Worm (Caenorhabditis elegans): ENCODE results near the gene dlc-3.

Gene dlc-3

ce11 chrIV:16399776-16400368 is 32.2 kb upstream of the dlc-3 start, which contains the start of gene Y65A5A.1 (continued):
- TF ChIP-seq pha-4 (GFP tag; IDR thresholded peaks at IDR 0.05), result peak; percentile 73; the same call in 1 of the 2 replicates
- no peak for TF ChIP-seq pha-4 (tag; optimal IDR thresholded peaks at IDR 0.05)
- peak; percentile 36 to 79; a peak in 1 of 4 replicates for TF ChIP-seq madf-5 (GFP tag; IDR thresholded peaks at IDR 0.05)
- peak; percentile 79 for TF ChIP-seq lin-38 (GFP tag; IDR thresholded peaks at IDR 0.05)
- TF ChIP-seq daf-19 (GFP tag; conservative IDR thresholded peaks at IDR 0.05), result no peak
- no peak for TF ChIP-seq aly-2 (tag; optimal IDR thresholded peaks at IDR 0.05)
- TF ChIP-seq daf-16 (GFP tag; optimal IDR thresholded peaks at IDR 0.05), result peak in 1 of 2 experiments; percentile 76
- peak; percentile 49 for TF ChIP-seq daf-16 (tag; optimal IDR thresholded peaks at IDR 0.05)
- TF ChIP-seq nhr-6 (tag; optimal IDR thresholded peaks at IDR 0.05), result no peak
- no peak for TF ChIP-seq mdt-29 (GFP tag; IDR thresholded peaks at IDR 0.05)
- TF ChIP-seq snpc-1.2 (GFP tag; IDR thresholded peaks at IDR 0.05), result peak; percentile 96
- no peak for TF ChIP-seq D1046.2 (GFP tag; IDR thresholded peaks at IDR 0.05)
- TF ChIP-seq ama-1 (optimal IDR thresholded peaks at IDR 0.05), result no peak
- TF ChIP-seq ztf-7 (tag; optimal IDR thresholded peaks at IDR 0.05), result no peak
- no peak for TF ChIP-seq F44E2.7 (GFP tag; IDR thresholded peaks at IDR 0.05)
- TF ChIP-seq nhr-42 (GFP tag; IDR thresholded peaks at IDR 0.05), result no peak
- TF ChIP-seq hif-1 (tag; optimal IDR thresholded peaks at IDR 0.05), result no peak
- TF ChIP-seq unc-130 (GFP tag; optimal IDR thresholded peaks at IDR 0.05), result no peak
- no peak for TF ChIP-seq cey-2 (tag; optimal IDR thresholded peaks at IDR 0.05; ENCODE audit: borderline replicate concordance, insufficient read depth)
- TF ChIP-seq F49E8.2 (tag; optimal IDR thresholded peaks at IDR 0.05; ENCODE audit: borderline replicate concordance), result no peak
- TF ChIP-seq ctbp-1 (GFP tag; IDR thresholded peaks at IDR 0.05), result peak; percentile 71
- TF ChIP-seq nhr-102 (tag; optimal IDR thresholded peaks at IDR 0.05), result no peak
- no peak for TF ChIP-seq pqm-1 (tag; optimal IDR thresholded peaks at IDR 0.05)
- no peak for TF ChIP-seq spr-1 (tag; optimal IDR thresholded peaks at IDR 0.05)
- TF ChIP-seq mxl-3 (GFP tag; optimal IDR thresholded peaks at IDR 0.05), result no peak
- no peak for TF ChIP-seq hmg-1.1 (GFP tag; IDR thresholded peaks at IDR 0.05)
- TF ChIP-seq mxl-2 (GFP tag; conservative IDR thresholded peaks at IDR 0.05), result no peak
- no peak for TF ChIP-seq nhr-237 (tag; optimal IDR thresholded peaks at IDR 0.05)
- TF ChIP-seq T26A8.4 (GFP tag; IDR thresholded peaks at IDR 0.05), result no peak
- peak; percentile 89 for TF ChIP-seq vab-7 (GFP tag; IDR thresholded peaks at IDR 0.05)
- no peak for TF ChIP-seq lin-29 (GFP tag; IDR thresholded peaks at IDR 0.05)
- no peak for TF ChIP-seq zip-2 (tag; optimal IDR thresholded peaks at IDR 0.05)
- no peak for TF ChIP-seq gei-8 (GFP tag; optimal IDR thresholded peaks at IDR 0.05)
- no peak for TF ChIP-seq ztf-11 (tag; optimal IDR thresholded peaks at IDR 0.05)
- TF ChIP-seq lir-3 (tag; optimal IDR thresholded peaks at IDR 0.05), result no peak
- no peak for TF ChIP-seq R02D3.7 (tag; optimal IDR thresholded peaks at IDR 0.05)
- TF ChIP-seq Y48G9A.11 (GFP tag; IDR thresholded peaks at IDR 0.05), result peak; percentile 28; the same call in 1 of the 2 replicates
- no peak for TF ChIP-seq duxl-1 (tag; optimal IDR thresholded peaks at IDR 0.05; ENCODE audit: poor library complexity)
- no peak for TF ChIP-seq nhr-48 (tag; optimal IDR thresholded peaks at IDR 0.05)
- no peak for TF ChIP-seq set-16 (GFP tag; IDR thresholded peaks at IDR 0.05)
- TF ChIP-seq lsy-2 (tag; optimal IDR thresholded peaks at IDR 0.05), result peak in 1 of 2 experiments; percentile 3
- no peak for TF ChIP-seq zag-1 (tag; optimal IDR thresholded peaks at IDR 0.05)
- TF ChIP-seq fos-1 (tag; optimal IDR thresholded peaks at IDR 0.05), result no peak
- no peak for TF ChIP-seq nhr-41 (GFP tag; IDR thresholded peaks at IDR 0.05)
- no peak for TF ChIP-seq rbr-2 (tag; optimal IDR thresholded peaks at IDR 0.05)
- TF ChIP-seq skn-1 (tag; optimal IDR thresholded peaks at IDR 0.05), result no peak
- no peak for TF ChIP-seq egl-27 (tag; optimal IDR thresholded peaks at IDR 0.05)
- TF ChIP-seq Y105C5A.15 (GFP tag; IDR thresholded peaks at IDR 0.05), result 0 out of 2 replicates have a peak, but pooled peaks have one; percentile 29
- TF ChIP-seq lim-7 (GFP tag; IDR thresholded peaks at IDR 0.05), result peak; percentile 79
- TF ChIP-seq dmd-8 (GFP tag; IDR thresholded peaks at IDR 0.05), result 0 out of 2 replicates have a peak, but pooled peaks have one; percentile 65
- TF ChIP-seq unc-62 (GFP tag; optimal IDR thresholded peaks at IDR 0.05 in 1 of 2), result no peak
- no peak for TF ChIP-seq unc-62 (tag; optimal IDR thresholded peaks at IDR 0.05)

Data from whole organism, L4 larva.